Comparison of ENCODE assay signal across 3 fruit fly cellular contexts in the genomic region with DNA sequence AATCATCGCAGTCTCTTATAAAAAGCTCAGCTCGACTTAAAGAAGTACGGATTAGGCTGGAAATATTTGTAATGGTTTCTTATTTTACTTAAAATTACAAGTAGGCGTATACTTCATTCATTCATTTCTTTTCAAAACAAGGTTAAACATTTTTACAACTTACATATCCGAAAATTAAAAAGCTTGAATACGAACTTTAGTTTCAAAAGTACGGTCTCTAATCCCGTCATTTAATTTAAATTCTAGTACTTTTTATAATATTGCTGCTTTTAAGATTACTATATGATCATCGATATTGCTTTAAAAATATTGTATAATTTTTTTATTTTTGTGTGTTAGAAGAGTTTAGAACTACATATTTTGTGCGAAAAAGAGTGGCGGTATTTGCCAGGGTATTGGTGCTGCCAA.
TF ChIP-seq lines count a peak whose summit lies in the region.

No protein-coding gene starts in this region.

TF ChIP-seq in whole organism, embryonic, 481 proteins besides CTCF, POLR2A, EP300 and RAD21 (continued from another document and continues in another):
- peak; percentile 26 for TF ChIP-seq grau (tag; optimal IDR thresholded peaks at IDR 0.05; lab: Kevin White, UChicago)
- peak in 1 of 3 experiments; percentile 39 for TF ChIP-seq Stat92E (GFP tag; optimal IDR thresholded peaks at IDR 0.05; lab: Kevin White, UChicago)
- TF ChIP-seq peb (GFP tag; IDR thresholded peaks at IDR 0.05; lab: Robert Waterston, UW) = no peak
- peak; percentile 71 for TF ChIP-seq CG4424 (GFP tag; optimal IDR thresholded peaks at IDR 0.05; lab: Kevin White, UChicago)
- peak; percentile 83 for TF ChIP-seq CG2678 (tag; optimal IDR thresholded peaks at IDR 0.05; lab: Kevin White, UChicago)
- TF ChIP-seq caup (GFP tag; optimal IDR thresholded peaks at IDR 0.05; lab: Kevin White, UChicago; ENCODE audit: severe bottlenecking) = no peak
- no peak for TF ChIP-seq nom (GFP tag; optimal IDR thresholded peaks at IDR 0.05; lab: Kevin White, UChicago)
- no peak for TF ChIP-seq CG7271 (tag; optimal IDR thresholded peaks at IDR 0.05; lab: Kevin White, UChicago)
- peak; percentile 37 for TF ChIP-seq tio (GFP tag; optimal IDR thresholded peaks at IDR 0.05; lab: Kevin White, UChicago)
- TF ChIP-seq CG18599 (GFP tag; optimal IDR thresholded peaks at IDR 0.05; lab: Kevin White, UChicago) = no peak
- TF ChIP-seq disco-r (GFP tag; optimal IDR thresholded peaks at IDR 0.05; lab: Kevin White, UChicago) = no peak
- no peak for TF ChIP-seq CG4707 (GFP tag; optimal IDR thresholded peaks at IDR 0.05; lab: Kevin White, UChicago)
- TF ChIP-seq Lpt (GFP tag; optimal IDR thresholded peaks at IDR 0.05; lab: Kevin White, UChicago) = no peak
- TF ChIP-seq HLH54F (GFP tag; optimal IDR thresholded peaks at IDR 0.05; lab: Kevin White, UChicago) = no peak
- TF ChIP-seq CG9215 (GFP tag; IDR thresholded peaks at IDR 0.05; lab: Robert Waterston, UW) = 0 out of 2 replicates have a peak, but pooled peaks have one; percentile 6
- no peak for TF ChIP-seq BtbVII (GFP tag; optimal IDR thresholded peaks at IDR 0.05; lab: Kevin White, UChicago)
- TF ChIP-seq CG12942 (GFP tag; optimal IDR thresholded peaks at IDR 0.05; lab: Kevin White, UChicago) = no peak
- no peak for TF ChIP-seq run (tag; optimal IDR thresholded peaks at IDR 0.05; lab: Kevin White, UChicago)
- no peak for TF ChIP-seq CG8290 (GFP tag; optimal IDR thresholded peaks at IDR 0.05; lab: Kevin White, UChicago)
- no peak for TF ChIP-seq CG8290 (tag; optimal IDR thresholded peaks at IDR 0.05; lab: Kevin White, UChicago)
- TF ChIP-seq CG31441 (GFP tag; IDR thresholded peaks at IDR 0.05; lab: Robert Waterston, UW) = peak; percentile 45; the same call in 1 of the 2 replicates
- TF ChIP-seq stwl (tag; optimal IDR thresholded peaks at IDR 0.05; lab: Kevin White, UChicago) = no peak
- TF ChIP-seq Nf-YA (GFP tag; IDR thresholded peaks at IDR 0.05; lab: Robert Waterston, UW) = no peak
- TF ChIP-seq danr (GFP tag; IDR thresholded peaks at IDR 0.05; lab: Robert Waterston, UW) = no peak
- peak; percentile 1 for TF ChIP-seq CG10147 (GFP tag; optimal IDR thresholded peaks at IDR 0.05; lab: Kevin White, UChicago)
- no peak for TF ChIP-seq oc (tag; optimal IDR thresholded peaks at IDR 0.05; lab: Kevin White, UChicago)
- no peak for TF ChIP-seq HLH3B (GFP tag; IDR thresholded peaks at IDR 0.05; lab: Robert Waterston, UW)
- TF ChIP-seq dmrt11E (tag; optimal IDR thresholded peaks at IDR 0.05; lab: Kevin White, UChicago) = peak; percentile 50
- no peak for TF ChIP-seq Fer1 (GFP tag; optimal IDR thresholded peaks at IDR 0.05; lab: Kevin White, UChicago)
- peak in 1 of 2 experiments; percentile 29 for TF ChIP-seq Pdp1 (GFP tag; optimal IDR thresholded peaks at IDR 0.05; lab: Kevin White, UChicago)
- TF ChIP-seq Hsf (GFP tag; optimal IDR thresholded peaks at IDR 0.05; lab: Kevin White, UChicago) = no peak
- TF ChIP-seq Vsx1 (GFP tag; optimal IDR thresholded peaks at IDR 0.05; lab: Kevin White, UChicago) = no peak
- no peak for TF ChIP-seq ac (GFP tag; optimal IDR thresholded peaks at IDR 0.05; lab: Kevin White, UChicago)
- no peak for TF ChIP-seq crc (GFP tag; optimal IDR thresholded peaks at IDR 0.05; lab: Kevin White, UChicago)
- no peak for TF ChIP-seq CG17186 (GFP tag; optimal IDR thresholded peaks at IDR 0.05; lab: Kevin White, UChicago)
- TF ChIP-seq dpn (GFP tag; optimal IDR thresholded peaks at IDR 0.05; lab: Kevin White, UChicago) = no peak
- TF ChIP-seq CG15073 (GFP tag; optimal IDR thresholded peaks at IDR 0.05; lab: Kevin White, UChicago) = no peak
- no peak for TF ChIP-seq CG3726 (GFP tag; IDR thresholded peaks at IDR 0.05; lab: Robert Waterston, UW)
- TF ChIP-seq pnt (GFP tag; optimal IDR thresholded peaks at IDR 0.05; lab: Kevin White, UChicago) = no peak
- TF ChIP-seq CG6689 (GFP tag; IDR thresholded peaks at IDR 0.05; lab: Robert Waterston, UW) = 0 out of 2 replicates have a peak, but pooled peaks have one; percentile 12
- TF ChIP-seq CG14710 (tag; optimal IDR thresholded peaks at IDR 0.05; lab: Kevin White, UChicago) = peak; percentile 33
- no peak for TF ChIP-seq CG34422 (GFP tag; IDR thresholded peaks at IDR 0.05; lab: Robert Waterston, UW)
- no peak for TF ChIP-seq Bdp1 (GFP tag; optimal IDR thresholded peaks at IDR 0.05; lab: Kevin White, UChicago)

TF ChIP-seq in whole organism, prepupa, 60 proteins besides CTCF, POLR2A, EP300 and RAD21 (continued from another document):
- TF ChIP-seq CG34406 (GFP tag; optimal IDR thresholded peaks at IDR 0.05; lab: Kevin White, UChicago) = peak; percentile 12
- TF ChIP-seq CG6854 (GFP tag; optimal IDR thresholded peaks at IDR 0.05; lab: Kevin White, UChicago) = no peak
- no peak for TF ChIP-seq CG16779 (tag; optimal IDR thresholded peaks at IDR 0.05; lab: Kevin White, UChicago)
- TF ChIP-seq Hr39 (GFP tag; optimal IDR thresholded peaks at IDR 0.05; lab: Kevin White, UChicago) = peak; percentile 64
- no peak for TF ChIP-seq fkh (GFP tag; optimal IDR thresholded peaks at IDR 0.05; lab: Kevin White, UChicago)
- peak; percentile 81 for TF ChIP-seq esn (GFP tag; optimal IDR thresholded peaks at IDR 0.05; lab: Kevin White, UChicago)
- TF ChIP-seq Met (GFP tag; optimal IDR thresholded peaks at IDR 0.05; lab: Kevin White, UChicago) = peak; percentile 61
- no peak for TF ChIP-seq eg (GFP tag; IDR thresholded peaks at IDR 0.05; lab: Robert Waterston, UW)
- TF ChIP-seq Lpt (GFP tag; optimal IDR thresholded peaks at IDR 0.05; lab: Kevin White, UChicago) = no peak
- TF ChIP-seq fd59A (GFP tag; optimal IDR thresholded peaks at IDR 0.05; lab: Kevin White, UChicago) = no peak
- no peak for TF ChIP-seq Gug (GFP tag; IDR thresholded peaks at IDR 0.05; lab: Robert Waterston, UW)
- no peak for TF ChIP-seq net (GFP tag; optimal IDR thresholded peaks at IDR 0.05; lab: Kevin White, UChicago)
- peak; percentile 47; the same call in 1 of the 3 replicates for TF ChIP-seq CG6163 (GFP tag; IDR thresholded peaks at IDR 0.05; lab: Robert Waterston, UW)
- TF ChIP-seq Eip93F (GFP tag; optimal IDR thresholded peaks at IDR 0.05; lab: Kevin White, UChicago) = no peak
- TF ChIP-seq Hr38 (GFP tag; optimal IDR thresholded peaks at IDR 0.05; lab: Kevin White, UChicago) = no peak
- no peak for TF ChIP-seq CG10669 (GFP tag; optimal IDR thresholded peaks at IDR 0.05; lab: Kevin White, UChicago)
- no peak for TF ChIP-seq CG11902 (GFP tag; optimal IDR thresholded peaks at IDR 0.05; lab: Kevin White, UChicago)
- no peak for TF ChIP-seq CG8632 (GFP tag; optimal IDR thresholded peaks at IDR 0.05; lab: Kevin White, UChicago)
- TF ChIP-seq CG10631 (GFP tag; optimal IDR thresholded peaks at IDR 0.05; lab: Kevin White, UChicago) = peak; percentile 53
- peak; percentile 29 for TF ChIP-seq OdsH (GFP tag; optimal IDR thresholded peaks at IDR 0.05; lab: Kevin White, UChicago)
- TF ChIP-seq CG1621 (tag; optimal IDR thresholded peaks at IDR 0.05; lab: Kevin White, UChicago) = no peak
- TF ChIP-seq CG15336 (GFP tag; IDR thresholded peaks at IDR 0.05; lab: Robert Waterston, UW) = no peak; the same call in 1 of the 2 replicates
- no peak for TF ChIP-seq CG6808 (GFP tag; optimal IDR thresholded peaks at IDR 0.05; lab: Kevin White, UChicago)
- TF ChIP-seq Blimp-1 (GFP tag; optimal IDR thresholded peaks at IDR 0.05; lab: Kevin White, UChicago) = no peak
- TF ChIP-seq Ets96B (tag; optimal IDR thresholded peaks at IDR 0.05; lab: Kevin White, UChicago) = no peak
- TF ChIP-seq Sox15 (GFP tag; optimal IDR thresholded peaks at IDR 0.05; lab: Kevin White, UChicago) = no peak
- peak; percentile 60 for TF ChIP-seq Sox14 (GFP tag; optimal IDR thresholded peaks at IDR 0.05; lab: Kevin White, UChicago)
- peak; percentile 13 for TF ChIP-seq Hr4 (GFP tag; optimal IDR thresholded peaks at IDR 0.05; lab: Kevin White, UChicago)
- peak; percentile 38; the same call in 1 of the 3 replicates for TF ChIP-seq CG8119 (GFP tag; IDR thresholded peaks at IDR 0.05; lab: Robert Waterston, UW)
- TF ChIP-seq acj6 (GFP tag; optimal IDR thresholded peaks at IDR 0.05; lab: Kevin White, UChicago) = peak; percentile 37
- TF ChIP-seq CG11294 (GFP tag; IDR thresholded peaks at IDR 0.05; lab: Robert Waterston, UW) = no peak
- no peak for TF ChIP-seq CG8319 (GFP tag; optimal IDR thresholded peaks at IDR 0.05; lab: Kevin White, UChicago)
- TF ChIP-seq Eip78C (GFP tag; lab: Kevin White, UChicago) = peak; percentile 95
- TF ChIP-seq CG9139 (GFP tag; optimal IDR thresholded peaks at IDR 0.05; lab: Kevin White, UChicago) = no peak
- TF ChIP-seq CG3032 (tag; optimal IDR thresholded peaks at IDR 0.05; lab: Kevin White, UChicago) = no peak
- TF ChIP-seq dac (GFP tag; optimal IDR thresholded peaks at IDR 0.05; lab: Kevin White, UChicago) = no peak
- TF ChIP-seq svp (GFP tag; lab: Kevin White, UChicago) = peak; percentile 95
- peak; percentile 62 for TF ChIP-seq Smox (GFP tag; optimal IDR thresholded peaks at IDR 0.05; lab: Kevin White, UChicago)
- peak; percentile 64 for TF ChIP-seq CG32006 (GFP tag; optimal IDR thresholded peaks at IDR 0.05; lab: Kevin White, UChicago)
- no peak for TF ChIP-seq CG11762 (GFP tag; optimal IDR thresholded peaks at IDR 0.05; lab: Kevin White, UChicago; ENCODE audit: insufficient read depth)
- peak; percentile 47 for TF ChIP-seq Sox102F (GFP tag; optimal IDR thresholded peaks at IDR 0.05; lab: Kevin White, UChicago)

TF ChIP-seq in whole organism, wandering third instar larva, 38 proteins besides CTCF, POLR2A, EP300 and RAD21 (continued from another document):
- TF ChIP-seq Vsx2 (GFP tag; optimal IDR thresholded peaks at IDR 0.05; lab: Kevin White, UChicago; ENCODE audit: partially characterized antibody) = no peak
TF ChIP-seq in whole organism, wandering third instar larva: peak in this region for 12.
